Fruit fly (Drosophila melanogaster) Kc167 (cell line): ENCODE results near the gene CG9372.

Experiments
- Myc ChIP-seq: fragments of >200 bp; optimal IDR thresholded peaks from 2 replicates; lab custom pipeline; 2017; ENCODE audit warnings: missing external identifiers
- Sin3A ChIP-seq: fragments of >200 bp; optimal IDR thresholded peaks from 2 replicates; lab custom pipeline; 2018; ENCODE audit warnings: missing external identifiers
- h ChIP-seq: fragments of >200 bp; optimal IDR thresholded peaks from 3 replicates; lab custom pipeline; 2018; ENCODE audit warnings: missing external identifiers
- psq ChIP-seq: fragments of >200 bp; optimal IDR thresholded peaks from 2 replicates; lab custom pipeline; 2017; ENCODE audit warnings: missing external identifiers
- ttk ChIP-seq: sonication (Bioruptor generic); optimal IDR thresholded peaks from 2 replicates; lab custom pipeline; 2017; ENCODE audit warnings: missing external identifiers

dm6 chr3L:19566127-19566526 is 39.9 kb upstream of the CG9372 start:
- TF ChIP-seq Myc (lab: Kevin White, UChicago) (no peak), h (lab: Kevin White, UChicago) (no peak), psq (lab: Kevin White, UChicago) (no peak), Sin3A (lab: Kevin White, UChicago) (no peak), ttk (lab: Kevin White, UChicago) (no peak)
